Fruit fly (Drosophila melanogaster): ENCODE data around the gene sov.

Gene sov

DNA sequence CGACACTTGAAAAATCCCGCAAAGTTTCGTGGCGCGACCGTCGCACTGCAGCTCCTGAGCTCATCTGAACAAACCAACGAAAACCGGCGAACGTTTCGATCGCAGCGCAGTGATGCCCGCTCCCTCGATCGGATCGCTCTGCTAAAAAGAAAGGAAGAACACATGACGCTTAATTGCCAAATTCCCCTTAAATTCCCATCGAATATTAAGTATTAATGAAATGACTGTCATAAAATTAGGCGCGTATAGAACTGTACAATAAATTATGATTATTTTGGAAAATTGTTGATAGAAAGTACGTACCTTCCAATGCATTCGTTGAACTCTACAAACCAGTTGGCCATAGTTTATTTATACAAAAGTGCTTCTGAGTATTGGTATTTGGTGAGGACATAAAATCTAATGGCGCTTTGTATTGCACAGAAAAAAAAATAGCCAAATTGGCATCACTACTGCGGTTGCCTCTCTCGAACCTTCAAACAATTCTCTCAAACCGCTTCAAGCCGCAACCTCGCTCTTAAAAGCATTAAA is 23.6 kb downstream of the sov start, which contains the start of gene shf (continued):
- TF ChIP-seq Smox (GFP tag; optimal IDR thresholded peaks at IDR 0.05) (no peak), CG10669 (GFP tag; optimal IDR thresholded peaks at IDR 0.05) (no peak), CG1621 (tag; optimal IDR thresholded peaks at IDR 0.05) (no peak), salr (GFP tag; optimal IDR thresholded peaks at IDR 0.05) (no peak), CG3032 (tag; optimal IDR thresholded peaks at IDR 0.05) (peak; percentile 20), eg (GFP tag; IDR thresholded peaks at IDR 0.05) (0 out of 3 replicates have a peak, but pooled peaks have one; percentile 32), dsx (GFP tag; optimal IDR thresholded peaks at IDR 0.05; ENCODE audit: poor library complexity, severe bottlenecking) (peak; percentile 6), Blimp-1 (GFP tag; optimal IDR thresholded peaks at IDR 0.05) (no peak), CG34406 (GFP tag; optimal IDR thresholded peaks at IDR 0.05) (no peak), CG8119 (GFP tag; IDR thresholded peaks at IDR 0.05) (peak; percentile 21; the same call in 1 of the 3 replicates), Eip93F (GFP tag; optimal IDR thresholded peaks at IDR 0.05) (no peak)

dm6 chrX:6790944-6791343 is 34.8 kb downstream of the sov start:
- TF ChIP-seq Eip78C (GFP tag): peak; percentile 37
- TF ChIP-seq dac (GFP tag; optimal IDR thresholded peaks at IDR 0.05): no peak
- peak; percentile 97 for TF ChIP-seq svp (GFP tag)

dm6 chrX:6791531-6791930 is 35.4 kb downstream of the sov start:
- TF ChIP-seq Gug (GFP tag; IDR thresholded peaks at IDR 0.05): peak; percentile 74
- peak; percentile 93 for TF ChIP-seq eg (GFP tag; IDR thresholded peaks at IDR 0.05)
- TF ChIP-seq cyc (GFP tag; optimal IDR thresholded peaks at IDR 0.05): peak; percentile 75
- no peak for TF ChIP-seq CG10669 (GFP tag; optimal IDR thresholded peaks at IDR 0.05)
- peak; percentile 74 for TF ChIP-seq CG3919 (GFP tag; optimal IDR thresholded peaks at IDR 0.05)
- TF ChIP-seq vri (GFP tag; optimal IDR thresholded peaks at IDR 0.05): peak; percentile 57
- peak; percentile 38 for TF ChIP-seq Sox15 (GFP tag; optimal IDR thresholded peaks at IDR 0.05)
- peak; percentile 73 for TF ChIP-seq Eip93F (GFP tag; optimal IDR thresholded peaks at IDR 0.05)
- peak; percentile 69 for TF ChIP-seq lz (GFP tag; optimal IDR thresholded peaks at IDR 0.05)
- peak; percentile 92 for TF ChIP-seq CG8119 (GFP tag; IDR thresholded peaks at IDR 0.05)
- peak in 1 of 2 experiments; percentile 49 for TF ChIP-seq salr (GFP tag; optimal IDR thresholded peaks at IDR 0.05)
- TF ChIP-seq topi (GFP tag; optimal IDR thresholded peaks at IDR 0.05): peak; percentile 77
- peak; percentile 47 for TF ChIP-seq CG16779 (tag; optimal IDR thresholded peaks at IDR 0.05)
- peak; percentile 68 for TF ChIP-seq svp (GFP tag)
- peak; percentile 67 for TF ChIP-seq acj6 (GFP tag; optimal IDR thresholded peaks at IDR 0.05)
- no peak for TF ChIP-seq Smox (GFP tag; optimal IDR thresholded peaks at IDR 0.05)
- TF ChIP-seq CG7368 (GFP tag; optimal IDR thresholded peaks at IDR 0.05): peak; percentile 48
- TF ChIP-seq Eip78C (GFP tag): peak; percentile 92
- TF ChIP-seq CG10631 (GFP tag; optimal IDR thresholded peaks at IDR 0.05): no peak
- TF ChIP-seq CG6163 (GFP tag; IDR thresholded peaks at IDR 0.05): peak; percentile 90
- no peak for TF ChIP-seq spab (GFP tag; optimal IDR thresholded peaks at IDR 0.05)
- TF ChIP-seq Ets96B (tag; optimal IDR thresholded peaks at IDR 0.05): peak; percentile 38
- no peak for TF ChIP-seq Met (GFP tag; optimal IDR thresholded peaks at IDR 0.05)
- TF ChIP-seq OdsH (GFP tag; optimal IDR thresholded peaks at IDR 0.05): peak; percentile 75
- peak; percentile 70 for TF ChIP-seq net (GFP tag; optimal IDR thresholded peaks at IDR 0.05)
- no peak for TF ChIP-seq pdm3 (GFP tag; optimal IDR thresholded peaks at IDR 0.05)
- TF ChIP-seq CG1621 (tag; optimal IDR thresholded peaks at IDR 0.05): peak; percentile 31
- TF ChIP-seq ss (GFP tag; optimal IDR thresholded peaks at IDR 0.05): no peak
- TF ChIP-seq achi (GFP tag; optimal IDR thresholded peaks at IDR 0.05): peak; percentile 74
- TF ChIP-seq CG11294 (GFP tag; IDR thresholded peaks at IDR 0.05): peak; percentile 70; the same call in 1 of the 2 replicates
- TF ChIP-seq CG32006 (GFP tag; optimal IDR thresholded peaks at IDR 0.05): peak; percentile 91
- TF ChIP-seq CG6276 (GFP tag; optimal IDR thresholded peaks at IDR 0.05): peak; percentile 84
- TF ChIP-seq CG6854 (GFP tag; optimal IDR thresholded peaks at IDR 0.05): no peak
- peak; percentile 87 for TF ChIP-seq dac (GFP tag; optimal IDR thresholded peaks at IDR 0.05)
- TF ChIP-seq CG9139 (GFP tag; optimal IDR thresholded peaks at IDR 0.05): no peak
- TF ChIP-seq Eip75B (GFP tag; optimal IDR thresholded peaks at IDR 0.05): peak; percentile 64
- no peak for TF ChIP-seq dsx (GFP tag; optimal IDR thresholded peaks at IDR 0.05; ENCODE audit: poor library complexity, severe bottlenecking)
- peak; percentile 71 for TF ChIP-seq CG31627 (GFP tag; optimal IDR thresholded peaks at IDR 0.05)
- TF ChIP-seq Hr39 (GFP tag; optimal IDR thresholded peaks at IDR 0.05): no peak
- TF ChIP-seq CG15336 (GFP tag; IDR thresholded peaks at IDR 0.05): peak; percentile 93
- peak; percentile 41 for TF ChIP-seq Ets21C (GFP tag; optimal IDR thresholded peaks at IDR 0.05)
- no peak for TF ChIP-seq CG4318 (GFP tag; optimal IDR thresholded peaks at IDR 0.05)
- TF ChIP-seq Hr4 (GFP tag; optimal IDR thresholded peaks at IDR 0.05): peak; percentile 88

Measured in whole organism, prepupa.